Worm (Caenorhabditis elegans) whole organism, L4/young adult: ENCODE measurements around the gene srt-74.

Experiments used
- W03F9.2 ChIP-seq: fragments of 150-350 bp; optimal IDR thresholded peaks from 2 replicates; lab custom pipeline; 2014; ENCODE audit warnings: missing biosample characterization, missing genetic modification characterization
- him-1 ChIP-seq: sonication (generic microtip); optimal IDR thresholded peaks from 2 replicates; lab custom pipeline; 2016; ENCODE audit warnings: missing genotype, missing genetic modification reagents, missing genetic modification characterization, missing compliant biosample characterization

- no peak for TF ChIP-seq him-1 (tag; lab: Kevin White, UChicago)
- no peak for TF ChIP-seq W03F9.2 (tag; lab: Kevin White, UChicago)
Measured at ce11 chrV:14301076-14301475, 19.0 kb upstream of the srt-74 start, which contains the start of gene F14D7.6.
